Worm (Caenorhabditis elegans) whole organism, L4 larva: ENCODE results near the gene Y57G11C.30.

Experiments
- ama-1 ChIP-seq: fragments of 150-350 bp; optimal IDR thresholded peaks from 2 replicates; lab custom pipeline; 2014; ENCODE audit warnings: inconsistent platforms, mixed read lengths
- ceh-20 ChIP-seq: fragments of 200-800 bp; sonication (Bioruptor generic); IDR thresholded peaks from 2 replicates; pipeline ENCODE4 v1.3.6; 2022; ENCODE audit warnings: missing genetic modification reagents, missing genetic modification characterization, missing compliant biosample characterization
- ces-1 ChIP-seq: fragments of 150-350 bp; sonication (generic microtip); optimal IDR thresholded peaks from 4 replicates; lab custom pipeline; 2014; ENCODE audit warnings: missing biosample characterization, missing genetic modification reagents, missing genetic modification characterization
- ctbp-1 ChIP-seq: fragments of 200-800 bp; sonication (Bioruptor generic); IDR thresholded peaks from 2 replicates; pipeline ENCODE4 v1.3.6; 2022; ENCODE audit warnings: missing genetic modification reagents, missing genetic modification characterization, missing compliant biosample characterization
- daf-19 ChIP-seq: fragments of 200-800 bp; sonication (Bioruptor generic); conservative IDR thresholded peaks from 2 replicates; pipeline ENCODE4 v1.3.6; 2022; ENCODE audit warnings: missing genetic modification characterization, missing compliant biosample characterization
- lin-15B ChIP-seq: fragments of 150-350 bp; sonication (generic microtip); optimal IDR thresholded peaks from 3 replicates; lab custom pipeline; 2014; ENCODE audit warnings: missing biosample characterization, missing genetic modification characterization
- nhr-10 ChIP-seq: fragments of 150-350 bp; optimal IDR thresholded peaks from 2 replicates; lab custom pipeline; 2014; ENCODE audit warnings: missing biosample characterization, missing genetic modification characterization
- nhr-77 ChIP-seq: fragments of 150-350 bp; optimal IDR thresholded peaks from 2 replicates; lab custom pipeline; 2014; ENCODE audit warnings: missing biosample characterization, missing genetic modification characterization
- pha-4 ChIP-seq, 2 experiments: fragments of 150-350 bp in 1 of 2; fragments of 200-800 bp in 1 of 2; sonication (Bioruptor generic) in 1 of 2; IDR thresholded peaks in 1 of 2; optimal IDR thresholded peaks in 1 of 2; 2 replicates each; pipeline versions ENCODE4 v1.3.6 to Lab custom; 2014 to 2022; ENCODE audit warnings: missing genetic modification characterization in 2 of 2, missing genetic modification reagents in 2 of 2, missing biosample characterization in 1 of 2, missing compliant biosample characterization in 1 of 2
- pqm-1 ChIP-seq: sonication (generic microtip); optimal IDR thresholded peaks from 2 replicates; lab custom pipeline; 2017; ENCODE audit warnings: missing biosample characterization, missing genetic modification characterization
- snpc-4 ChIP-seq: fragments of 150-350 bp; optimal IDR thresholded peaks from 2 replicates; lab custom pipeline; 2014; ENCODE audit warnings: missing biosample characterization, missing genetic modification characterization
- unc-62 ChIP-seq, 3 experiments: fragments of 150-350 bp in 1 of 3; sonication (generic microtip); optimal IDR thresholded peaks in 2 of 3; peaks in 1 of 3; 1 replicate in 1 of 3; 2 replicates in 2 of 3; lab custom pipeline; 2014 to 2017; ENCODE audit warnings: missing biosample characterization in 3 of 3, missing genetic modification characterization in 3 of 3, missing genetic modification reagents in 3 of 3, missing genotype in 1 of 3

DNA sequence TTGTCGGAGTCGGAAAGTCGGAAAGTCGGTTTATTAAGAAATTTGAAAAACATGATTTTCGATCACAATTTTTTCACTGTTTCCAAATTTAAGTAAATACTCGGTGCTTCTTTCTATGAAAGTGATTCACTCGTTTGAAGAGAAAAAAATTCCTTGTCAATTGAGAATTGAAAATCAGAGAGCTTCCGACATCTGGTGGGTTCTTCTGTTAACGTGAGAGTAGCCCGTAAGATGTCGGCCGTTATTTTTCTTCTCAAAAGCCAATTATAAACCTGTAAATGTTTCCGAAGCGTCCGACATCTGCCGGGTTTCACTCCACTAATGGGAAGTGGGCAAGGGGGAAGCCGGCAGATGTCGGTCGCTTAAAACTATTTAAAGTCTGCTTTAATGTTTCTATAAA lies 46.3 kb downstream of the Y57G11C.30 start:
- TF ChIP-seq pqm-1 (tag; lab: Kevin White, UChicago) = no peak
- no peak for TF ChIP-seq pha-4 (GFP tag; IDR thresholded peaks at IDR 0.05; lab: Robert Waterston, UW)
- no peak for TF ChIP-seq pha-4 (tag; optimal IDR thresholded peaks at IDR 0.05; lab: Kevin White, UChicago)
- TF ChIP-seq ama-1 (lab: Kevin White, UChicago) = peak; percentile 72
- TF ChIP-seq daf-19 (GFP tag; lab: Robert Waterston, UW) = no peak
- no peak for TF ChIP-seq nhr-10 (tag; lab: Kevin White, UChicago)
- TF ChIP-seq snpc-4 (tag; lab: Kevin White, UChicago) = peak; percentile 58
- TF ChIP-seq ces-1 (GFP tag; lab: Kevin White, UChicago) = no peak
- no peak for TF ChIP-seq lin-15B (tag; lab: Kevin White, UChicago)
- no peak for TF ChIP-seq ceh-20 (GFP tag; lab: Robert Waterston, UW)
- TF ChIP-seq unc-62 (GFP tag; optimal IDR thresholded peaks at IDR 0.05 in 1 of 2; lab: Kevin White, UChicago) = peak in 1 of 2 experiments; percentile 35
- TF ChIP-seq unc-62 (tag; optimal IDR thresholded peaks at IDR 0.05; lab: Kevin White, UChicago) = no peak
- TF ChIP-seq ctbp-1 (GFP tag; lab: Robert Waterston, UW) = no peak
- no peak for TF ChIP-seq nhr-77 (tag; lab: Kevin White, UChicago)
